Worm (Caenorhabditis elegans) whole organism, L2 larva: ENCODE data around the gene W05B10.6.

Experiments used
- F13H6.1 ChIP-seq: sonication (generic microtip); optimal IDR thresholded peaks from 2 replicates; lab custom pipeline; 2016; ENCODE audit warnings: missing genetic modification characterization, missing compliant biosample characterization
- ama-1 ChIP-seq: fragments of 150-350 bp; optimal IDR thresholded peaks from 2 replicates; lab custom pipeline; 2018; ENCODE audit warnings: inconsistent platforms
- elt-3 ChIP-seq: sonication (generic microtip); optimal IDR thresholded peaks from 2 replicates; lab custom pipeline; 2017; ENCODE audit warnings: missing biosample characterization, missing genetic modification characterization

DNA sequence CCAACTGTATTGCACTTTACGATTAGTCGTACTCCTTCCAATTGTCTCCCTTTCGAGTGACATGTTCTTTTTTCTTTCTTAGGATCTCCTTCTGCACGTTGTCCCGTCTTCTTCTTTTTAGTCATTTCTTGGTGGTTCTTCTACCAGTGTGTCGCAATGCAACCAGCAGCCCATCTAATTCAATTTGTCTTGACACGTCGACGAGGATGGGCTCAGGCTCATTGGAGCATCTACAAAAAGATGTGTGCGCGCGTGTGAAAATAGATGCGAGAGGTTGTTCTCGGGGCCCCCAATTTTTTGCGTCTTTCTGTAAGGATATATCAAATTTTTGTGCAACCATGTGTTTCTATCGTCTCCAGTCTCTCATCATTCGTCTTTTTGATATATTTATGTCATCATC lies 43.6 kb upstream of the W05B10.6 start:
- TF ChIP-seq F13H6.1 (no peak), ama-1 (lab: Kevin White, UChicago) (no peak), elt-3 (no peak)
